Worm (Caenorhabditis elegans): Measurements from ENCODE around the gene C45B11.6.

The C45B11.6 gene

ce11 chrV:11076403-11076802 lies 32.5 kb downstream of the C45B11.6 start (continued):
- TF ChIP-seq snpc-1.1 (tag; optimal IDR thresholded peaks at IDR 0.05; ENCODE audit: insufficient read depth) (no peak), rec-8 (tag; optimal IDR thresholded peaks at IDR 0.05) (peak in 1 of 2 experiments; percentile 2), hlh-12 (tag; optimal IDR thresholded peaks at IDR 0.05) (no peak), ceh-79 (tag; optimal IDR thresholded peaks at IDR 0.05) (no peak), C06A6.2 (GFP tag; conservative IDR thresholded peaks at IDR 0.05) (no peak), pbrm-1 (GFP tag; IDR thresholded peaks at IDR 0.05) (peak; percentile 79), him-1 (tag; optimal IDR thresholded peaks at IDR 0.05) (peak; percentile 67), snpc-4 (GFP tag; optimal IDR thresholded peaks at IDR 0.05) (peak; percentile 28), snpc-4 (tag; optimal IDR thresholded peaks at IDR 0.05) (peak in 3 of 4 experiments; percentile 50 to 52 (median 50)), Y53F4B.3 (GFP tag; IDR thresholded peaks at IDR 0.05) (no peak), B0035.1 (tag; optimal IDR thresholded peaks at IDR 0.05) (peak; percentile 24), nhr-80 (tag; optimal IDR thresholded peaks at IDR 0.05) (peak; percentile 20)

- TF ChIP-seq tbx-9 (tag; optimal IDR thresholded peaks at IDR 0.05; ENCODE audit: borderline replicate concordance) (no peak), B0261.1 (tag; optimal IDR thresholded peaks at IDR 0.05) (no peak), snpc-4 (GFP tag; optimal IDR thresholded peaks at IDR 0.05) (no peak), snpc-4 (tag; optimal IDR thresholded peaks at IDR 0.05) (peak in 3 of 4 experiments; percentile 17 to 56 (median 55)), C06A6.2 (GFP tag; conservative IDR thresholded peaks at IDR 0.05) (no peak), zfh-2 (GFP tag; conservative IDR thresholded peaks at IDR 0.05) (no peak), hsf-1 (GFP tag; IDR thresholded peaks at IDR 0.05) (peak; percentile 99), mxl-1 (tag; optimal IDR thresholded peaks at IDR 0.05) (no peak), mcd-1 (GFP tag; IDR thresholded peaks at IDR 0.05) (peak; percentile 95), somi-1 (GFP tag; optimal IDR thresholded peaks at IDR 0.05) (no peak), mel-28 (tag; optimal IDR thresholded peaks at IDR 0.05; ENCODE audit: borderline replicate concordance) (no peak), T07F8.4 (tag; optimal IDR thresholded peaks at IDR 0.05) (no peak), Y67H2A.10 (GFP tag; conservative IDR thresholded peaks at IDR 0.05) (no peak), ama-1 (optimal IDR thresholded peaks at IDR 0.05) (no peak), ama-1 (GFP tag; optimal IDR thresholded peaks at IDR 0.05) (no peak), madf-6 (GFP tag; IDR thresholded peaks at IDR 0.05) (peak; percentile 95), ekl-4 (GFP tag; IDR thresholded peaks at IDR 0.05) (peak; percentile 73), nhr-80 (tag; optimal IDR thresholded peaks at IDR 0.05) (peak; percentile 42), F49E8.2 (tag; optimal IDR thresholded peaks at IDR 0.05; ENCODE audit: insufficient read depth) (peak; percentile 82), madf-3 (GFP tag; IDR thresholded peaks at IDR 0.05) (peak; percentile 87), F39B2.1 (GFP tag; IDR thresholded peaks at IDR 0.05) (no peak), let-607 (tag; optimal IDR thresholded peaks at IDR 0.05) (no peak), lsy-27 (tag; optimal IDR thresholded peaks at IDR 0.05; ENCODE audit: borderline replicate concordance, insufficient read depth) (no peak), ceh-79 (tag; optimal IDR thresholded peaks at IDR 0.05) (no peak), chd-7 (tag; optimal IDR thresholded peaks at IDR 0.05) (no peak), lin-26 (GFP tag; IDR thresholded peaks at IDR 0.05) (no peak), dox-1 (GFP tag; IDR thresholded peaks at IDR 0.05) (peak; percentile 93), lin-35 (GFP tag; optimal IDR thresholded peaks at IDR 0.05) (peak; percentile 54 to 72 (median 65)), egrh-3 (GFP tag; IDR thresholded peaks at IDR 0.05) (peak; percentile 44; the same call in 1 of the 2 replicates), Y95B8A.8 (GFP tag; IDR thresholded peaks at IDR 0.05) (peak; percentile 74), lag-1 (GFP tag; IDR thresholded peaks at IDR 0.05) (no peak), snpc-1.1 (tag; optimal IDR thresholded peaks at IDR 0.05; ENCODE audit: insufficient read depth) (peak; percentile 20), B0035.1 (tag; optimal IDR thresholded peaks at IDR 0.05) (no peak), madf-10 (tag; optimal IDR thresholded peaks at IDR 0.05) (no peak), die-1 (tag; optimal IDR thresholded peaks at IDR 0.05) (no peak), repo-1 (tag; optimal IDR thresholded peaks at IDR 0.05) (no peak), madf-8 (GFP tag; conservative IDR thresholded peaks at IDR 0.05) (peak; percentile 84), ztf-3 (GFP tag; optimal IDR thresholded peaks at IDR 0.05) (no peak), dpff-1 (tag; optimal IDR thresholded peaks at IDR 0.05) (no peak)
Measured at ce11 chrV:11078104-11078724, 34.3 kb downstream of the C45B11.6 start, which contains the start of gene act-2. Gene act-2, minus strand, starts transcription at chrV:11078154.
